Fruit fly (Drosophila melanogaster) whole organism, wandering third instar larva: ENCODE data around the gene CG31816.
A peak's percentile ranks its signal among the peaks of the same experiment; 100 is the strongest.

Experiments
- Abd-B ChIP-seq: fragments of >200 bp; optimal IDR thresholded peaks from 2 replicates; lab custom pipeline; 2017; ENCODE audit warnings: missing biosample characterization, missing genetic modification characterization
- CG32264 ChIP-seq: fragments of 200-800 bp; sonication (Bioruptor generic); optimal IDR thresholded peaks from 2 replicates; lab custom pipeline; 2016; ENCODE audit warnings: missing biosample characterization, missing genetic modification characterization
- CG9705 ChIP-seq: fragments of 200-800 bp; sonication (Bioruptor generic); optimal IDR thresholded peaks from 2 replicates; lab custom pipeline; 2018; ENCODE audit warnings: missing biosample characterization, mild to moderate bottlenecking, missing genetic modification characterization
- CrebA ChIP-seq: fragments of 200-800 bp; sonication (Bioruptor generic); optimal IDR thresholded peaks from 2 replicates; lab custom pipeline; 2016; ENCODE audit warnings: missing biosample characterization, mild to moderate bottlenecking, missing genetic modification characterization, borderline replicate concordance
- Dfd ChIP-seq: fragments of >200 bp; optimal IDR thresholded peaks from 2 replicates; lab custom pipeline; 2017; ENCODE audit warnings: missing biosample characterization, missing genetic modification characterization
- Dif ChIP-seq: fragments of 200-275, 200-300 bp; sonication (Bioruptor generic); optimal IDR thresholded peaks from 2 replicates; lab custom pipeline; 2018; ENCODE audit warnings: missing biosample characterization, missing genetic modification characterization; ENCODE audit not compliant: partially characterized antibody
- GATAd ChIP-seq: sonication (Bioruptor generic); optimal IDR thresholded peaks from 2 replicates; lab custom pipeline; 2016; ENCODE audit warnings: missing biosample characterization, missing genetic modification characterization
- HLH106 ChIP-seq: fragments of 200-800 bp; optimal IDR thresholded peaks from 3 replicates; lab custom pipeline; 2019; ENCODE audit warnings: missing biosample characterization, mild to moderate bottlenecking, missing genetic modification characterization, moderate library complexity
- Hnf4 ChIP-seq: fragments of 200-800 bp; sonication (Bioruptor generic); optimal IDR thresholded peaks from 2 replicates; lab custom pipeline; 2016; ENCODE audit warnings: missing biosample characterization, mild to moderate bottlenecking, missing genetic modification characterization
- Jra ChIP-seq: sonication (Bioruptor generic); optimal IDR thresholded peaks from 2 replicates; lab custom pipeline; 2016; ENCODE audit warnings: missing biosample characterization, missing genetic modification characterization
- Mio ChIP-seq: sonication (Bioruptor generic); optimal IDR thresholded peaks from 2 replicates; lab custom pipeline; 2016; ENCODE audit warnings: missing biosample characterization, missing genetic modification characterization
- Myc ChIP-seq: fragments of >200 bp; optimal IDR thresholded peaks from 2 replicates; lab custom pipeline; 2017
- OdsH ChIP-seq: fragments of 200-800 bp; sonication (Bioruptor generic); optimal IDR thresholded peaks from 2 replicates; lab custom pipeline; 2016; ENCODE audit warnings: missing biosample characterization, mild to moderate bottlenecking, missing genetic modification characterization
- Rel ChIP-seq, 2 experiments: fragments of 200-800 bp; sonication (Bioruptor generic) in 1 of 2; optimal IDR thresholded peaks; 2 replicates in 1 of 2; 3 replicates in 1 of 2; lab custom pipeline; 2016 to 2019; ENCODE audit warnings: mild to moderate bottlenecking in 2 of 2, missing biosample characterization in 2 of 2, missing genetic modification characterization in 2 of 2, moderate library complexity in 1 of 2
- Sp1 ChIP-seq: fragments of 200-800 bp; sonication (Bioruptor generic); optimal IDR thresholded peaks from 3 replicates; lab custom pipeline; 2019; ENCODE audit warnings: missing biosample characterization, mild to moderate bottlenecking, missing genetic modification characterization, moderate library complexity
- br ChIP-seq: fragments of 200-800 bp; sonication (Bioruptor generic); optimal IDR thresholded peaks from 2 replicates; lab custom pipeline; 2016; ENCODE audit warnings: missing biosample characterization, missing genetic modification characterization
- brk ChIP-seq: fragments of 200-800 bp; sonication (Bioruptor generic); optimal IDR thresholded peaks from 2 replicates; lab custom pipeline; 2016; ENCODE audit warnings: missing biosample characterization, mild to moderate bottlenecking, missing genetic modification characterization
- dmrt93B ChIP-seq: fragments of 200-800 bp; sonication (Bioruptor generic); optimal IDR thresholded peaks from 2 replicates; lab custom pipeline; 2018; ENCODE audit warnings: missing biosample characterization, mild to moderate bottlenecking, missing genetic modification characterization
- dsf ChIP-seq: sonication (Bioruptor generic); optimal IDR thresholded peaks from 2 replicates; lab custom pipeline; 2016; ENCODE audit warnings: missing biosample characterization, missing genetic modification characterization, borderline replicate concordance
- ey ChIP-seq: fragments of 200-800 bp; sonication (Bioruptor generic); optimal IDR thresholded peaks from 2 replicates; lab custom pipeline; 2016; ENCODE audit warnings: missing biosample characterization, missing genetic modification characterization
- foxo ChIP-seq, 2 experiments: fragments of 200-800 bp; sonication (Bioruptor generic); optimal IDR thresholded peaks; 2 replicates in 1 of 2; 3 replicates in 1 of 2; lab custom pipeline; 2016 to 2017; ENCODE audit warnings: missing biosample characterization in 2 of 2, missing genetic modification characterization in 2 of 2
- fru ChIP-seq: fragments of 200-800 bp; sonication (Bioruptor generic); optimal IDR thresholded peaks from 3 replicates; lab custom pipeline; 2016; ENCODE audit warnings: missing biosample characterization, mild to moderate bottlenecking, missing genetic modification characterization
- h ChIP-seq: fragments of 200-800 bp; sonication (Bioruptor generic); optimal IDR thresholded peaks from 3 replicates; lab custom pipeline; 2016; ENCODE audit warnings: missing biosample characterization, mild to moderate bottlenecking, missing genetic modification characterization
- jim ChIP-seq: fragments of 175-275, 200-325 bp; sonication (Bioruptor generic); optimal IDR thresholded peaks from 2 replicates; lab custom pipeline; 2016; ENCODE audit warnings: missing biosample characterization, mild to moderate bottlenecking, missing genetic modification characterization
- lola ChIP-seq: fragments of >200 bp; optimal IDR thresholded peaks from 2 replicates; lab custom pipeline; 2017; ENCODE audit warnings: missing biosample characterization, missing genetic modification characterization
- pan ChIP-seq: fragments of >200 bp; optimal IDR thresholded peaks from 2 replicates; lab custom pipeline; 2017
- psq ChIP-seq: fragments of 200-800 bp; sonication (Bioruptor generic); optimal IDR thresholded peaks from 3 replicates; lab custom pipeline; 2017; ENCODE audit warnings: missing biosample characterization, mild to moderate bottlenecking, missing genetic modification characterization, moderate library complexity
- rgr ChIP-seq: fragments of 200-800 bp; sonication (Bioruptor generic); optimal IDR thresholded peaks from 3 replicates; lab custom pipeline; 2016; ENCODE audit warnings: missing biosample characterization, mild to moderate bottlenecking, missing genetic modification characterization
- sage ChIP-seq: fragments of 200-800 bp; sonication (Bioruptor generic); optimal IDR thresholded peaks from 2 replicates; lab custom pipeline; 2016; ENCODE audit warnings: missing biosample characterization, mild to moderate bottlenecking, missing genetic modification characterization
- sv ChIP-seq: fragments of 200-800 bp; sonication (Bioruptor generic); optimal IDR thresholded peaks from 3 replicates; lab custom pipeline; 2016; ENCODE audit warnings: missing biosample characterization, missing genetic modification characterization
- tai ChIP-seq: sonication (Bioruptor generic); optimal IDR thresholded peaks from 2 replicates; lab custom pipeline; 2016; ENCODE audit warnings: missing biosample characterization, missing genetic modification characterization
- usp ChIP-seq: fragments of >200 bp; optimal IDR thresholded peaks from 2 replicates; lab custom pipeline; 2017; ENCODE audit warnings: missing biosample characterization, missing genetic modification characterization
- woc ChIP-seq: sonication (Bioruptor generic); optimal IDR thresholded peaks from 2 replicates; lab custom pipeline; 2016; ENCODE audit warnings: missing biosample characterization, mild to moderate bottlenecking, missing genetic modification characterization

The CG31816 gene

dm6 chr2L:16499559-16499958 lies 42.8 kb upstream of the CG31816 start:
- no peak for TF ChIP-seq pan (lab: Kevin White, UChicago)
- TF ChIP-seq CrebA (GFP tag; lab: Kevin White, UChicago) = no peak
- no peak for TF ChIP-seq Dfd
- TF ChIP-seq ey (GFP tag; lab: Kevin White, UChicago) = no peak
- TF ChIP-seq dsf (GFP tag; lab: Kevin White, UChicago) = no peak
- TF ChIP-seq Myc = no peak
- TF ChIP-seq Hnf4 (GFP tag; lab: Kevin White, UChicago) = no peak
- TF ChIP-seq rgr = no peak
- no peak for TF ChIP-seq Sp1 (GFP tag; lab: Kevin White, UChicago)

dm6 chr2L:16500469-16500868 lies 41.9 kb upstream of the CG31816 start:
- peak; percentile 83 for TF ChIP-seq Sp1 (GFP tag; lab: Kevin White, UChicago)
- peak; percentile 62 for TF ChIP-seq brk (GFP tag; lab: Kevin White, UChicago)
- peak; percentile 79 for TF ChIP-seq psq (GFP tag; lab: Kevin White, UChicago)
- TF ChIP-seq foxo (GFP tag; optimal IDR thresholded peaks at IDR 0.05; lab: Kevin White, UChicago) = peak in 1 of 2 experiments; percentile 90
- TF ChIP-seq lola = no peak
- TF ChIP-seq OdsH (GFP tag; lab: Kevin White, UChicago) = peak; percentile 76
- TF ChIP-seq HLH106 (tag; lab: Kevin White, UChicago) = peak; percentile 74
- peak; percentile 43 for TF ChIP-seq woc (GFP tag; lab: Kevin White, UChicago)
- TF ChIP-seq sage (GFP tag; lab: Kevin White, UChicago) = peak; percentile 43
- peak; percentile 89 for TF ChIP-seq sv (GFP tag; lab: Kevin White, UChicago)
- TF ChIP-seq ey (GFP tag; lab: Kevin White, UChicago) = peak; percentile 85
- TF ChIP-seq Hnf4 (GFP tag; lab: Kevin White, UChicago) = peak; percentile 81
- peak; percentile 80 for TF ChIP-seq h (GFP tag; lab: Kevin White, UChicago)
- peak; percentile 67 for TF ChIP-seq Jra (GFP tag; lab: Kevin White, UChicago)
- no peak for TF ChIP-seq Mio (GFP tag; lab: Kevin White, UChicago)
- peak; percentile 21 for TF ChIP-seq CG9705 (GFP tag; lab: Kevin White, UChicago)
- peak; percentile 28 for TF ChIP-seq dmrt93B
- TF ChIP-seq rgr = peak; percentile 84
- peak; percentile 82 for TF ChIP-seq br (GFP tag; lab: Kevin White, UChicago)
- peak; percentile 34 for TF ChIP-seq tai (GFP tag; lab: Kevin White, UChicago)
- no peak for TF ChIP-seq pan (lab: Kevin White, UChicago)
- TF ChIP-seq Rel (GFP tag; optimal IDR thresholded peaks at IDR 0.05; lab: Kevin White, UChicago) = no peak
- peak; percentile 45 for TF ChIP-seq Rel (tag; optimal IDR thresholded peaks at IDR 0.05; lab: Kevin White, UChicago)
- no peak for TF ChIP-seq jim (GFP tag; lab: Kevin White, UChicago)
- TF ChIP-seq dsf (GFP tag; lab: Kevin White, UChicago) = no peak
- TF ChIP-seq Dfd = no peak
- TF ChIP-seq fru (GFP tag; lab: Kevin White, UChicago) = peak; percentile 84
- no peak for TF ChIP-seq GATAd (GFP tag; lab: Kevin White, UChicago)

dm6 chr2L:16501366-16501765 lies 41.0 kb upstream of the CG31816 start:
- no peak for TF ChIP-seq OdsH (GFP tag; lab: Kevin White, UChicago)
- TF ChIP-seq rgr = no peak
- TF ChIP-seq Rel (GFP tag; optimal IDR thresholded peaks at IDR 0.05; lab: Kevin White, UChicago) = no peak
- no peak for TF ChIP-seq Rel (tag; optimal IDR thresholded peaks at IDR 0.05; lab: Kevin White, UChicago)

dm6 chr2L:16502898-16503551 lies 39.3 kb upstream of the CG31816 start:
- TF ChIP-seq Sp1 (GFP tag; lab: Kevin White, UChicago) (peak; percentile 34), fru (GFP tag; lab: Kevin White, UChicago) (peak; percentile 39), h (GFP tag; lab: Kevin White, UChicago) (peak; percentile 18), HLH106 (tag; lab: Kevin White, UChicago) (peak; percentile 18), OdsH (GFP tag; lab: Kevin White, UChicago) (peak; percentile 29), Abd-B (GFP tag; lab: Kevin White, UChicago) (no peak), foxo (GFP tag; optimal IDR thresholded peaks at IDR 0.05; lab: Kevin White, UChicago) (peak in 1 of 2 experiments; percentile 52), woc (GFP tag; lab: Kevin White, UChicago) (no peak), CrebA (GFP tag; lab: Kevin White, UChicago) (no peak), psq (GFP tag; lab: Kevin White, UChicago) (peak; percentile 50), usp (no peak), Hnf4 (GFP tag; lab: Kevin White, UChicago) (no peak), CG32264 (no peak), Dif (GFP tag; lab: Kevin White, UChicago) (no peak), dmrt93B (peak; percentile 8), ey (GFP tag; lab: Kevin White, UChicago) (peak; percentile 13), br (GFP tag; lab: Kevin White, UChicago) (peak; percentile 1), Rel (GFP tag; optimal IDR thresholded peaks at IDR 0.05; lab: Kevin White, UChicago) (no peak), Rel (tag; optimal IDR thresholded peaks at IDR 0.05; lab: Kevin White, UChicago) (no peak), Dfd (no peak), rgr (peak; percentile 56), lola (no peak)
